Fruit fly (Drosophila melanogaster) whole organism, prepupa: Measurements from ENCODE around the gene CG42299.

ENCODE experiments used
- Blimp-1 ChIP-seq: fragments of 200-800 bp; sonication (Bioruptor generic); optimal IDR thresholded peaks from 3 replicates; lab custom pipeline; 2017; ENCODE audit warnings: missing biosample characterization, missing genetic modification characterization, mild to moderate bottlenecking, moderate library complexity, missing genetic modification reagents
- CG10669 ChIP-seq: fragments of 200-800 bp; sonication (Bioruptor generic); optimal IDR thresholded peaks from 3 replicates; lab custom pipeline; 2018; ENCODE audit warnings: missing biosample characterization, mild to moderate bottlenecking, missing genetic modification characterization, moderate library complexity
- CG11294 ChIP-seq: fragments of 200-800 bp; sonication (Bioruptor generic); IDR thresholded peaks from 2 replicates; pipeline ENCODE4 v1.3.6; 2022; ENCODE audit warnings: missing biosample characterization, missing genetic modification characterization
- CG11762 ChIP-seq: fragments of 200-800 bp; sonication (Bioruptor generic); optimal IDR thresholded peaks from 3 replicates; lab custom pipeline; 2016; ENCODE audit warnings: missing biosample characterization, missing genetic modification characterization; ENCODE audit not compliant: insufficient read depth
- CG11902 ChIP-seq: fragments of 200-800 bp; sonication (Bioruptor generic); optimal IDR thresholded peaks from 3 replicates; lab custom pipeline; 2016; ENCODE audit warnings: missing biosample characterization, missing genetic modification characterization
- CG1621 ChIP-seq: fragments of 200-800 bp; sonication (Bioruptor generic); optimal IDR thresholded peaks from 3 replicates; lab custom pipeline; 2018; ENCODE audit warnings: missing biosample characterization, mild to moderate bottlenecking, missing genetic modification characterization
- CG16779 ChIP-seq: fragments of 200-800 bp; sonication (Bioruptor generic); optimal IDR thresholded peaks from 3 replicates; lab custom pipeline; 2017; ENCODE audit warnings: missing biosample characterization, mild to moderate bottlenecking, missing genetic modification characterization
- CG32006 ChIP-seq: fragments of 200-800 bp; sonication (Bioruptor generic); optimal IDR thresholded peaks from 3 replicates; lab custom pipeline; 2017; ENCODE audit warnings: missing biosample characterization, mild to moderate bottlenecking, missing genetic modification characterization
- CG34406 ChIP-seq: fragments of 200-800 bp; sonication (Bioruptor generic); optimal IDR thresholded peaks from 3 replicates; lab custom pipeline; 2016; ENCODE audit warnings: missing biosample characterization, missing genetic modification characterization
- CG6163 ChIP-seq: fragments of 200-800 bp; sonication (Bioruptor generic); IDR thresholded peaks from 3 replicates; pipeline ENCODE4 v1.3.6; 2022; ENCODE audit warnings: missing biosample characterization, missing genetic modification characterization
- CG6276 ChIP-seq: fragments of 200-800 bp; sonication (Bioruptor generic); optimal IDR thresholded peaks from 2 replicates; lab custom pipeline; 2017; ENCODE audit warnings: missing biosample characterization, mild to moderate bottlenecking, missing genetic modification characterization
- CG6792 ChIP-seq: fragments of 200-800 bp; sonication (Bioruptor generic); optimal IDR thresholded peaks from 3 replicates; lab custom pipeline; 2016; ENCODE audit warnings: missing biosample characterization, missing genetic modification characterization
- CG6808 ChIP-seq: fragments of 200-800 bp; sonication (Bioruptor generic); optimal IDR thresholded peaks from 3 replicates; lab custom pipeline; 2017; ENCODE audit warnings: missing biosample characterization, missing genetic modification characterization, mild to moderate bottlenecking, moderate library complexity, missing genetic modification reagents
- CG7368 ChIP-seq: fragments of 200-800 bp; sonication (Bioruptor generic); optimal IDR thresholded peaks from 3 replicates; lab custom pipeline; 2016; ENCODE audit warnings: missing biosample characterization, missing genetic modification characterization
- CG8119 ChIP-seq: fragments of 200-800 bp; sonication (Bioruptor generic); IDR thresholded peaks from 3 replicates; pipeline ENCODE4 v1.3.6; 2022; ENCODE audit warnings: missing biosample characterization, missing genetic modification characterization
- CG8319 ChIP-seq: fragments of 200-800 bp; sonication (Bioruptor generic); optimal IDR thresholded peaks from 3 replicates; lab custom pipeline; 2016; ENCODE audit warnings: missing biosample characterization, missing genetic modification characterization
- CG8632 ChIP-seq: fragments of 200-800 bp; sonication (Bioruptor generic); optimal IDR thresholded peaks from 3 replicates; lab custom pipeline; 2016; ENCODE audit warnings: missing biosample characterization, missing genetic modification characterization
- CG9139 ChIP-seq: fragments of 200-800 bp; sonication (Bioruptor generic); optimal IDR thresholded peaks from 3 replicates; lab custom pipeline; 2017; ENCODE audit warnings: missing biosample characterization, mild to moderate bottlenecking, missing genetic modification characterization
- Eip75B ChIP-seq: fragments of 200-800 bp; sonication (Bioruptor generic); optimal IDR thresholded peaks from 3 replicates; lab custom pipeline; 2016; ENCODE audit warnings: missing biosample characterization, missing genetic modification characterization
- Eip78C ChIP-seq: fragments of 200-800 bp; sonication (Bioruptor generic); peaks from one replicate; lab custom pipeline; 2016; ENCODE audit warnings: missing biosample characterization, missing genetic modification characterization
- Eip93F ChIP-seq: fragments of 200-800 bp; sonication (Bioruptor generic); optimal IDR thresholded peaks from 2 replicates; lab custom pipeline; 2016; ENCODE audit warnings: missing biosample characterization, mild to moderate bottlenecking, missing genetic modification characterization
- Ets21C ChIP-seq: fragments of 200-800 bp; sonication (Bioruptor generic); optimal IDR thresholded peaks from 3 replicates; lab custom pipeline; 2016; ENCODE audit warnings: missing biosample characterization, missing genetic modification characterization
- Ets96B ChIP-seq: fragments of 200-800 bp; optimal IDR thresholded peaks from 2 replicates; lab custom pipeline; 2019; ENCODE audit warnings: missing biosample characterization, mild to moderate bottlenecking, missing genetic modification characterization, moderate library complexity
- Gug ChIP-seq: fragments of 200-800 bp; sonication (Bioruptor generic); IDR thresholded peaks from 2 replicates; pipeline ENCODE4 v1.3.6; 2022; ENCODE audit warnings: missing biosample characterization, missing genetic modification characterization
- Hr39 ChIP-seq: fragments of 200-800 bp; sonication (Bioruptor generic); optimal IDR thresholded peaks from 2 replicates; lab custom pipeline; 2016; ENCODE audit warnings: missing biosample characterization, missing genetic modification characterization
- Hr4 ChIP-seq: fragments of 200-800 bp; sonication (Bioruptor generic); optimal IDR thresholded peaks from 3 replicates; lab custom pipeline; 2016; ENCODE audit warnings: missing biosample characterization, missing genetic modification characterization
- Lpt ChIP-seq: fragments of 200-800 bp; sonication (Bioruptor generic); optimal IDR thresholded peaks from 3 replicates; lab custom pipeline; 2016; ENCODE audit warnings: missing biosample characterization, missing genetic modification characterization
- Met ChIP-seq: fragments of 200-800 bp; sonication (Bioruptor generic); optimal IDR thresholded peaks from 3 replicates; lab custom pipeline; 2016; ENCODE audit warnings: missing biosample characterization, missing genetic modification characterization
- OdsH ChIP-seq: fragments of 200-800 bp; sonication (Bioruptor generic); optimal IDR thresholded peaks from 3 replicates; lab custom pipeline; 2016; ENCODE audit warnings: missing biosample characterization, missing genetic modification characterization
- Smox ChIP-seq: fragments of 200-800 bp; sonication (Bioruptor generic); optimal IDR thresholded peaks from 3 replicates; lab custom pipeline; 2016; ENCODE audit warnings: missing biosample characterization, missing genetic modification characterization
- Sox102F ChIP-seq: fragments of 200-800 bp; sonication (Bioruptor generic); optimal IDR thresholded peaks from 2 replicates; lab custom pipeline; 2016; ENCODE audit warnings: missing biosample characterization, mild to moderate bottlenecking, missing genetic modification characterization
- Sox15 ChIP-seq: fragments of 200-800 bp; sonication (Bioruptor generic); optimal IDR thresholded peaks from 3 replicates; lab custom pipeline; 2016; ENCODE audit warnings: missing biosample characterization, missing genetic modification characterization
- achi ChIP-seq: fragments of 200-800 bp; sonication (Bioruptor generic); optimal IDR thresholded peaks from 3 replicates; lab custom pipeline; 2016; ENCODE audit warnings: missing biosample characterization, missing genetic modification characterization
- acj6 ChIP-seq: fragments of 200-800 bp; sonication (Bioruptor generic); optimal IDR thresholded peaks from 3 replicates; lab custom pipeline; 2016; ENCODE audit warnings: missing biosample characterization, missing genetic modification characterization
- dac ChIP-seq: fragments of 200-800 bp; sonication (Bioruptor generic); optimal IDR thresholded peaks from 2 replicates; lab custom pipeline; 2017; ENCODE audit warnings: missing biosample characterization, mild to moderate bottlenecking, missing genetic modification characterization
- dsx ChIP-seq: fragments of 200-800 bp; optimal IDR thresholded peaks from 3 replicates; lab custom pipeline; 2019; ENCODE audit warnings: missing biosample characterization, mild to moderate bottlenecking, missing genetic modification characterization, moderate library complexity; ENCODE audit not compliant: poor library complexity, severe bottlenecking
- eg ChIP-seq: fragments of 200-800 bp; sonication (Bioruptor generic); IDR thresholded peaks from 3 replicates; pipeline ENCODE4 v1.3.6; 2022; ENCODE audit warnings: missing biosample characterization, missing genetic modification characterization
- esn ChIP-seq: fragments of 200-800 bp; sonication (Bioruptor generic); optimal IDR thresholded peaks from 2 replicates; lab custom pipeline; 2016; ENCODE audit warnings: missing biosample characterization, mild to moderate bottlenecking, missing genetic modification characterization, moderate library complexity
- fkh ChIP-seq: fragments of 200-800 bp; sonication (Bioruptor generic); optimal IDR thresholded peaks from 3 replicates; lab custom pipeline; 2017; ENCODE audit warnings: missing biosample characterization, mild to moderate bottlenecking, missing genetic modification characterization, moderate library complexity
- pdm3 ChIP-seq: fragments of 200-800 bp; sonication (Bioruptor generic); optimal IDR thresholded peaks from 3 replicates; lab custom pipeline; 2016; ENCODE audit warnings: missing biosample characterization, missing genetic modification characterization
- salr ChIP-seq, 2 experiments: fragments of 200-800 bp; sonication (Bioruptor generic); optimal IDR thresholded peaks; 3 replicates each; lab custom pipeline; 2016 to 2018; ENCODE audit warnings: missing biosample characterization in 2 of 2, missing genetic modification characterization in 2 of 2, mild to moderate bottlenecking in 1 of 2
- spab ChIP-seq: fragments of 200-800 bp; sonication (Bioruptor generic); optimal IDR thresholded peaks from 2 replicates; lab custom pipeline; 2017; ENCODE audit warnings: missing biosample characterization, mild to moderate bottlenecking, missing genetic modification characterization, missing genetic modification reagents
- ss ChIP-seq, 2 experiments: fragments of 200-800 bp; sonication (Bioruptor generic); optimal IDR thresholded peaks; 2 replicates in 1 of 2; 3 replicates in 1 of 2; lab custom pipeline; 2017 to 2018; ENCODE audit warnings: mild to moderate bottlenecking in 2 of 2, missing biosample characterization in 2 of 2, missing genetic modification characterization in 2 of 2, moderate library complexity in 1 of 2
- svp ChIP-seq: fragments of 200-800 bp; sonication (Bioruptor generic); peaks from one replicate; lab custom pipeline; 2016; ENCODE audit warnings: missing biosample characterization, missing genetic modification characterization
- topi ChIP-seq: fragments of 200-800 bp; sonication (Bioruptor generic); optimal IDR thresholded peaks from 3 replicates; lab custom pipeline; 2016; ENCODE audit warnings: missing biosample characterization, missing genetic modification characterization

CG42299 gene

dm6 chrX:15554256-15554678, 21.2 kb downstream of the CG42299 start, which contains the start of gene Ac13E (continued):
- TF ChIP-seq eg (peak; percentile 83), CG32006 (GFP tag; lab: Kevin White, UChicago) (peak; percentile 95), Eip93F (peak; percentile 76), CG8119 (GFP tag; lab: Robert Waterston, UW) (peak; percentile 92), Met (peak; percentile 94), svp (peak; percentile 98), spab (GFP tag; lab: Kevin White, UChicago) (peak; percentile 88), Eip78C (peak; percentile 98), CG6276 (GFP tag; lab: Kevin White, UChicago) (peak; percentile 91), Gug (GFP tag; lab: Robert Waterston, UW) (peak; percentile 85), fkh (GFP tag; lab: Kevin White, UChicago) (peak; percentile 35), Ets96B (tag; lab: Kevin White, UChicago) (peak; percentile 88), Blimp-1 (GFP tag; lab: Kevin White, UChicago) (peak; percentile 77), topi (GFP tag; lab: Kevin White, UChicago) (peak; percentile 94), esn (GFP tag; lab: Kevin White, UChicago) (peak; percentile 93), CG6808 (GFP tag; lab: Kevin White, UChicago) (peak; percentile 91), achi (GFP tag; lab: Kevin White, UChicago) (peak; percentile 92), CG8319 (GFP tag; lab: Kevin White, UChicago) (peak; percentile 87), Eip75B (peak; percentile 90), CG9139 (GFP tag; lab: Kevin White, UChicago) (peak; percentile 84), salr (GFP tag; optimal IDR thresholded peaks at IDR 0.05; lab: Kevin White, UChicago) (peak; percentile 69 to 89), acj6 (GFP tag; lab: Kevin White, UChicago) (peak; percentile 92), CG10669 (GFP tag; lab: Kevin White, UChicago) (peak; percentile 91)

- TF ChIP-seq eg (no peak), topi (GFP tag; lab: Kevin White, UChicago) (peak; percentile 70), CG10669 (GFP tag; lab: Kevin White, UChicago) (peak; percentile 48), svp (peak; percentile 79), achi (GFP tag; lab: Kevin White, UChicago) (peak; percentile 39), CG34406 (GFP tag; lab: Kevin White, UChicago) (peak; percentile 29), Eip78C (peak; percentile 91), CG9139 (GFP tag; lab: Kevin White, UChicago) (no peak), Smox (GFP tag; lab: Kevin White, UChicago) (peak; percentile 50), Gug (GFP tag; lab: Robert Waterston, UW) (no peak), CG11294 (no peak), CG8632 (peak; percentile 40), ss (GFP tag; optimal IDR thresholded peaks at IDR 0.05; lab: Kevin White, UChicago) (peak; percentile 16 to 67), CG7368 (GFP tag; lab: Kevin White, UChicago) (no peak), Blimp-1 (GFP tag; lab: Kevin White, UChicago) (no peak), CG8119 (GFP tag; lab: Robert Waterston, UW) (peak; percentile 18; the same call in 1 of the 3 replicates), CG11762 (GFP tag; lab: Kevin White, UChicago) (peak; percentile 33), CG11902 (GFP tag; lab: Kevin White, UChicago) (peak; percentile 13), Hr39 (GFP tag; lab: Kevin White, UChicago) (peak; percentile 47), CG8319 (GFP tag; lab: Kevin White, UChicago) (no peak), dac (no peak), esn (GFP tag; lab: Kevin White, UChicago) (peak; percentile 50), spab (GFP tag; lab: Kevin White, UChicago) (peak; percentile 3), salr (GFP tag; optimal IDR thresholded peaks at IDR 0.05; lab: Kevin White, UChicago) (peak in 1 of 2 experiments; percentile 48), CG1621 (tag; lab: Kevin White, UChicago) (no peak), CG16779 (tag; lab: Kevin White, UChicago) (no peak), Sox15 (peak; percentile 36), Hr4 (GFP tag; lab: Kevin White, UChicago) (peak; percentile 18), OdsH (GFP tag; lab: Kevin White, UChicago) (peak; percentile 36), Ets21C (peak; percentile 18), Lpt (GFP tag; lab: Kevin White, UChicago) (no peak), pdm3 (GFP tag; lab: Kevin White, UChicago) (peak; percentile 33), Ets96B (tag; lab: Kevin White, UChicago) (peak; percentile 25), Met (peak; percentile 48), CG32006 (GFP tag; lab: Kevin White, UChicago) (peak; percentile 44), acj6 (GFP tag; lab: Kevin White, UChicago) (peak; percentile 49), CG6276 (GFP tag; lab: Kevin White, UChicago) (peak; percentile 9), CG6808 (GFP tag; lab: Kevin White, UChicago) (peak; percentile 21), Sox102F (GFP tag; lab: Kevin White, UChicago) (peak; percentile 49), CG6792 (GFP tag; lab: Kevin White, UChicago) (peak; percentile 53), CG6163 (GFP tag; lab: Robert Waterston, UW) (0 out of 3 replicates have a peak, but pooled peaks have one; percentile 23), dsx (GFP tag; lab: Kevin White, UChicago) (peak; percentile 43)
These were observed 23.0 kb downstream of the CG42299 start for dm6 chrX:15552472-15552888.
